Worm (Caenorhabditis elegans): ENCODE data around the gene C07G1.7.

DNA sequence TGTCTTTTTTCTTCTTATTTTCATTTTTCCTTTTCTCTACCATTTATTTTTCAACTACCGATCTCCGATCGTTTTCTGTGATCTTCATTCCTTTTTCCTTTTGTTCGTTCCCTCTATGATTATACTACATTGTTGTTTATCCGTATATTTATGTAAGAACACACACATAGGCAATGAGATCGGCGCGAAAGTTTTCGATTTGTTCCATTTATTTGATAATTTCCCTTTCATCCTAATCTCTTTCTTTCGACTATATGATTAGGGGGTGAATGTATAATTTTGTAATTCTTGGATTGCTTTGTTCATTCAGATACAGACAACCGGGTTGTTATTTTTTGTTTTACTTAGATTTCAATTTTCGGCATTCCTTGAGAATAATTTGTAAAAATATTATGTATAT is 38.0 kb downstream of the C07G1.7 start:
- TF ChIP-seq egl-18 (GFP tag; IDR thresholded peaks at IDR 0.05) = no peak
- no peak for TF ChIP-seq akir-1 (GFP tag; optimal IDR thresholded peaks at IDR 0.05)
- TF ChIP-seq mel-28 (tag; optimal IDR thresholded peaks at IDR 0.05; ENCODE audit: borderline replicate concordance) = no peak
- no peak for TF ChIP-seq Y67H2A.10 (GFP tag; conservative IDR thresholded peaks at IDR 0.05)
